Fruit fly (Drosophila melanogaster) whole organism, prepupa: ENCODE results near the gene CG11694.

Source experiments
- CG11294 ChIP-seq: fragments of 200-800 bp; sonication (Bioruptor generic); IDR thresholded peaks from 2 replicates; pipeline ENCODE4 v1.3.6; 2022; ENCODE audit warnings: missing biosample characterization, missing genetic modification characterization
- CG8319 ChIP-seq: fragments of 200-800 bp; sonication (Bioruptor generic); optimal IDR thresholded peaks from 3 replicates; lab custom pipeline; 2016; ENCODE audit warnings: missing biosample characterization, missing genetic modification characterization
- Eip78C ChIP-seq: fragments of 200-800 bp; sonication (Bioruptor generic); peaks from one replicate; lab custom pipeline; 2016; ENCODE audit warnings: missing biosample characterization, missing genetic modification characterization

DNA sequence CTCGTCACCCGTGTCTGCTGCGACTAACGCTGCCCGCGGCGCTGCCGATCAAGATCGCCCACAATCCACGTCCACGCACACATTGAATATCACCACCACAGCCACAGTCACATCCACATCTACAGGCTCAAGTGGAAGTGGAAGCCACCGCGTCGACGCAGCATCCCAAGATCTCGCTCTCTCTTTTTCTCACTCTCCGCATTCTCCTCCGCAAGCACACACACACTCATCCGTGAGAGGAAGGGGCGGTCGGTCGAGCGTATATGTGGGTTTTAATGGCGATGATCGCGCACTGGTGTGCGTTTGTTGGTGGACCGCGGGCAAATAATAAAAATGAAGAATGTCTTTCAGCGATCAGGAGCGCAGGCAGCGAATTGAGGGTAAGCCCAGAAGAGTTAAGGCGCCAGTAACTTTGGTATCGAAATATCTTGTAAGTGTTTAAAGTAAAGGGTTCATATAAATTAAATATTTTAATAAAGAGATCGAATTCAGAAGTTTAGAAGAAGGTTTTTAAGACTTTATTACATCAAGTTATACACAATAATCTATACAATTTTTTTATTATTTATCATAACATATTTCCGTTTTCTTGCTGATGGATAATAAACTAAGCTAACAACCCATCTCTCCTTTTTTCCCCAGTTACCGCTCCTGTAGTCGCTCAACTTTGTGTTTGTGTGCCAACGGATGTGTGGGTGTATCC lies 22.0 kb upstream of the CG11694 start, which contains the start of gene Poxm:
- TF ChIP-seq Eip78C (GFP tag; lab: Kevin White, UChicago) (peak; percentile 99), CG8319 (GFP tag; lab: Kevin White, UChicago) (peak; percentile 93), CG11294 (peak; percentile 87)
